Fruit fly (Drosophila melanogaster): ENCODE measurements around the gene CG12237.

Gene CG12237

dm6 chrX:19615990-19616663 lies 26.5 kb downstream of the CG12237 start, which contains the start of gene CG14210 (continued):
- TF ChIP-seq Opbp (GFP tag; IDR thresholded peaks at IDR 0.05; ENCODE audit: partially characterized antibody) (peak; percentile 72; the same call in 2 of the 3 replicates), sens (GFP tag) (peak; percentile 19), CG2202 (tag; optimal IDR thresholded peaks at IDR 0.05) (no peak), Med (GFP tag) (peak; percentile 7), Fer3 (tag; optimal IDR thresholded peaks at IDR 0.05) (no peak), pzg (GFP tag; optimal IDR thresholded peaks at IDR 0.05) (peak; percentile 57), unc-4 (GFP tag; IDR thresholded peaks at IDR 0.05; ENCODE audit: partially characterized antibody) (peak; percentile 64), amos (GFP tag; IDR thresholded peaks at IDR 0.05; ENCODE audit: partially characterized antibody) (peak; percentile 56; the same call in 1 of the 2 replicates), crol (GFP tag; IDR thresholded peaks at IDR 0.05) (no peak), hb (GFP tag; IDR thresholded peaks at IDR 0.05; ENCODE audit: partially characterized antibody) (peak; percentile 66; the same call in 1 of the 3 replicates), Dp (GFP tag; optimal IDR thresholded peaks at IDR 0.05) (peak; percentile 84), sim (GFP tag; IDR thresholded peaks at IDR 0.05) (no peak), CG17802 (tag; optimal IDR thresholded peaks at IDR 0.05) (no peak), ato (GFP tag; IDR thresholded peaks at IDR 0.05; ENCODE audit: partially characterized antibody) (peak; percentile 69), CG7556 (GFP tag; optimal IDR thresholded peaks at IDR 0.05) (no peak), ftz-f1 (GFP tag; optimal IDR thresholded peaks at IDR 0.05) (no peak), CG7987 (GFP tag; optimal IDR thresholded peaks at IDR 0.05) (peak; percentile 2), Scr (GFP tag; IDR thresholded peaks at IDR 0.05; ENCODE audit: partially characterized antibody) (peak; percentile 66), E2f2 (GFP tag; IDR thresholded peaks at IDR 0.05) (peak; percentile 91), bbx (GFP tag; IDR thresholded peaks at IDR 0.05; ENCODE audit: partially characterized antibody) (peak; percentile 75), CG4617 (GFP tag; optimal IDR thresholded peaks at IDR 0.05; ENCODE audit: borderline replicate concordance) (no peak), Dref (GFP tag; IDR thresholded peaks at IDR 0.05) (peak; percentile 84), corto (GFP tag; optimal IDR thresholded peaks at IDR 0.05) (no peak), stc (GFP tag; IDR thresholded peaks at IDR 0.05) (no peak), Fer1 (GFP tag; optimal IDR thresholded peaks at IDR 0.05) (peak; percentile 2), CG16815 (GFP tag; optimal IDR thresholded peaks at IDR 0.05) (no peak), CG14860 (GFP tag; IDR thresholded peaks at IDR 0.05; ENCODE audit: partially characterized antibody) (peak; percentile 52; the same call in 2 of the 3 replicates), tna (GFP tag; IDR thresholded peaks at IDR 0.05; ENCODE audit: partially characterized antibody) (peak; percentile 83), CG7357 (GFP tag; IDR thresholded peaks at IDR 0.05) (no peak), vnd (GFP tag; IDR thresholded peaks at IDR 0.05; ENCODE audit: partially characterized antibody) (peak; percentile 65), CG10959 (GFP tag; IDR thresholded peaks at IDR 0.05) (no peak), cwo (GFP tag; optimal IDR thresholded peaks at IDR 0.05) (peak; percentile 77), twi (tag; optimal IDR thresholded peaks at IDR 0.05) (peak; percentile 30), zen2 (GFP tag; IDR thresholded peaks at IDR 0.05; ENCODE audit: partially characterized antibody) (peak; percentile 78), CG2116 (GFP tag; optimal IDR thresholded peaks at IDR 0.05) (peak; percentile 97), CG13287 (GFP tag; IDR thresholded peaks at IDR 0.05; ENCODE audit: partially characterized antibody) (peak; percentile 71), sna (GFP tag; IDR thresholded peaks at IDR 0.05; ENCODE audit: partially characterized antibody) (peak; percentile 44; the same call in 1 of the 2 replicates), Sry-δ (GFP tag; optimal IDR thresholded peaks at IDR 0.05) (peak; percentile 52), knrl (GFP tag; IDR thresholded peaks at IDR 0.05; ENCODE audit: partially characterized antibody) (peak; percentile 45; the same call in 2 of the 3 replicates), CG15073 (GFP tag; optimal IDR thresholded peaks at IDR 0.05) (no peak), CG6854 (GFP tag; optimal IDR thresholded peaks at IDR 0.05) (no peak), CrebB (tag; optimal IDR thresholded peaks at IDR 0.05) (no peak), MBD-R2 (GFP tag; IDR thresholded peaks at IDR 0.05) (peak; percentile 70), CG6791 (GFP tag; IDR thresholded peaks at IDR 0.05; ENCODE audit: partially characterized antibody) (peak; percentile 75; the same call in 2 of the 3 replicates), trem (tag; optimal IDR thresholded peaks at IDR 0.05) (peak; percentile 45), HLH4C (GFP tag; IDR thresholded peaks at IDR 0.05; ENCODE audit: partially characterized antibody) (peak; percentile 84), CG1603 (tag; optimal IDR thresholded peaks at IDR 0.05) (peak; percentile 50)

Data from whole organism, embryonic.